Worm (Caenorhabditis elegans) whole organism, late embryonic: ENCODE data around the gene T26C5.4.

Source experiments
- ama-1 ChIP-seq: fragments of 150-350 bp; optimal IDR thresholded peaks from 2 replicates; lab custom pipeline; 2014
- ceh-2 ChIP-seq: sonication (generic microtip); optimal IDR thresholded peaks from 2 replicates; lab custom pipeline; 2016; ENCODE audit warnings: missing genotype, missing genetic modification characterization, missing compliant biosample characterization
- ceh-24 ChIP-seq: sonication (generic microtip); optimal IDR thresholded peaks from 2 replicates; lab custom pipeline; 2016; ENCODE audit warnings: mild to moderate bottlenecking, missing genetic modification characterization, missing compliant biosample characterization
- dve-1 ChIP-seq: sonication (generic microtip); optimal IDR thresholded peaks from 2 replicates; lab custom pipeline; 2017; ENCODE audit warnings: antibody characterized with exemption, mild to moderate bottlenecking, missing genetic modification characterization, missing compliant biosample characterization
- ets-4 ChIP-seq: sonication (generic microtip); optimal IDR thresholded peaks from 2 replicates; lab custom pipeline; 2016; ENCODE audit warnings: missing genetic modification characterization, missing compliant biosample characterization
- fax-1 ChIP-seq: sonication (generic microtip); optimal IDR thresholded peaks from 2 replicates; lab custom pipeline; 2016; ENCODE audit warnings: missing genotype, missing genetic modification characterization, missing compliant biosample characterization
- madf-2 ChIP-seq: sonication (generic microtip); optimal IDR thresholded peaks from 2 replicates; lab custom pipeline; 2017; ENCODE audit warnings: missing genetic modification characterization, missing compliant biosample characterization
- nfya-1 ChIP-seq: sonication (generic microtip); optimal IDR thresholded peaks from 2 replicates; lab custom pipeline; 2017; ENCODE audit warnings: missing genetic modification characterization, mild to moderate bottlenecking, missing compliant biosample characterization, antibody characterized with exemption, moderate library complexity
- pat-9 ChIP-seq: fragments of 200-800 bp; sonication (Bioruptor generic); optimal IDR thresholded peaks from 2 replicates; lab custom pipeline; 2018; ENCODE audit warnings: mild to moderate bottlenecking, missing genetic modification characterization, moderate library complexity, missing compliant biosample characterization
- pha-4 ChIP-seq: fragments of 150-350 bp; optimal IDR thresholded peaks from 2 replicates; lab custom pipeline; 2018; ENCODE audit warnings: missing biosample characterization, missing genetic modification reagents, missing genetic modification characterization
- sdc-2 ChIP-seq: sonication (generic microtip); optimal IDR thresholded peaks from 2 replicates; lab custom pipeline; 2016; ENCODE audit warnings: missing genotype, missing genetic modification characterization, missing compliant biosample characterization
- sox-4 ChIP-seq: sonication (generic microtip); optimal IDR thresholded peaks from 2 replicates; lab custom pipeline; 2017; ENCODE audit warnings: mild to moderate bottlenecking, missing genetic modification characterization, inconsistent platforms, missing compliant biosample characterization
- zip-5 ChIP-seq: sonication (generic microtip); optimal IDR thresholded peaks from 2 replicates; lab custom pipeline; 2016; ENCODE audit warnings: missing genetic modification characterization, missing compliant biosample characterization

DNA sequence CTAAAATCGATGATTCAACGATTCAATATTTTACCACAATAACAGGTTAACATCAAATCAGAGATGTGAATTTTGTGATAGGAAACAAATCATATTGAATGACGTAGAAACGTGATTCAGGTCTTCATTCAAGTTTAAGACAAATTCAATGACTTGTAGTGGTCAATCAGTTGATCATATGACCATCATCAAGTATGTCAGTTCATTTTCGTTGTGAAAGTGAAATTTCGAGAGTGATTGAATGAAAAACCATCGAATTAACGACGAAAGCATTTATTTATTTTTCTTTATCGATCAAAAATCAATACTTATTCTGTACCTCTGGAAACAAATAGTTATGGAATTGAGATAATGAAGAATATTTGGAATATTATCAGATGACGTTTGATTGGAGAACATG is 1.2 kb upstream of the T26C5.4 start:
- TF ChIP-seq nfya-1 (tag; lab: Kevin White, UChicago), result no peak
- TF ChIP-seq ceh-24 (tag; lab: Kevin White, UChicago), result no peak
- TF ChIP-seq pat-9 (tag; lab: Kevin White, UChicago), result no peak
- no peak for TF ChIP-seq zip-5 (tag; lab: Kevin White, UChicago)
- no peak for TF ChIP-seq ama-1 (lab: Kevin White, UChicago)
- TF ChIP-seq fax-1 (tag; lab: Kevin White, UChicago), result no peak
- no peak for TF ChIP-seq madf-2
- no peak for TF ChIP-seq dve-1 (tag; lab: Kevin White, UChicago)
- TF ChIP-seq sdc-2, result no peak
- TF ChIP-seq sox-4 (tag; lab: Kevin White, UChicago), result no peak
- no peak for TF ChIP-seq ceh-2 (tag; lab: Kevin White, UChicago)
- TF ChIP-seq ets-4 (tag; lab: Kevin White, UChicago), result no peak
- no peak for TF ChIP-seq pha-4 (tag; lab: Kevin White, UChicago)
